Fruit fly (Drosophila melanogaster) whole organism, embryonic: ENCODE data around the gene CG5246.

Experiments
- Atf6 ChIP-seq: fragments of 200-800 bp; sonication (Bioruptor generic); IDR thresholded peaks from 2 replicates; pipeline ENCODE4 v1.3.6; 2022; ENCODE audit warnings: missing biosample characterization, missing genetic modification characterization
- BEAF-32 ChIP-seq: fragments of 200-800 bp; sonication (Bioruptor generic); optimal IDR thresholded peaks from 3 replicates; lab custom pipeline; 2017; ENCODE audit warnings: missing biosample characterization, missing genetic modification characterization, mild to moderate bottlenecking, moderate library complexity, missing genetic modification reagents
- CG10543 ChIP-seq: fragments of 200-800 bp; sonication (Bioruptor generic); optimal IDR thresholded peaks from 3 replicates; lab custom pipeline; 2017; ENCODE audit warnings: missing biosample characterization, mild to moderate bottlenecking, missing genetic modification characterization, moderate library complexity
- CG10565 ChIP-seq: fragments of 200-800 bp; sonication (Bioruptor generic); optimal IDR thresholded peaks from 3 replicates; lab custom pipeline; 2016; ENCODE audit warnings: missing biosample characterization, mild to moderate bottlenecking, missing genetic modification characterization
- CG10959 ChIP-seq: fragments of 200-800 bp; sonication (Bioruptor generic); IDR thresholded peaks from 2 replicates; pipeline ENCODE4 v1.3.6; 2022; ENCODE audit warnings: missing biosample characterization, missing genetic modification characterization
- CG10979 ChIP-seq: fragments of 200-800 bp; sonication (Bioruptor generic); optimal IDR thresholded peaks from 2 replicates; lab custom pipeline; 2018; ENCODE audit warnings: missing biosample characterization, mild to moderate bottlenecking, missing genetic modification characterization, moderate library complexity
- CG11398 ChIP-seq: fragments of 200-800 bp; sonication (Bioruptor generic); optimal IDR thresholded peaks from 2 replicates; lab custom pipeline; 2016; ENCODE audit warnings: missing biosample characterization, missing genetic modification characterization
- CG11695 ChIP-seq: fragments of 200-800 bp; sonication (Bioruptor generic); IDR thresholded peaks from 3 replicates; pipeline ENCODE4 v1.3.6; 2022; ENCODE audit warnings: missing biosample characterization, missing genetic modification characterization
- CG1233 ChIP-seq: fragments of 200-800 bp; sonication (Bioruptor generic); optimal IDR thresholded peaks from 4 replicates; lab custom pipeline; 2018; ENCODE audit warnings: missing biosample characterization, mild to moderate bottlenecking, missing genetic modification characterization
- CG12659 ChIP-seq: fragments of 200-800 bp; sonication (Bioruptor generic); optimal IDR thresholded peaks from 3 replicates; lab custom pipeline; 2017; ENCODE audit warnings: mild to moderate bottlenecking, missing biosample characterization, missing genetic modification reagents, missing genetic modification characterization
- CG12744 ChIP-seq: fragments of 200-800 bp; sonication (Bioruptor generic); optimal IDR thresholded peaks from 2 replicates; lab custom pipeline; 2016; ENCODE audit warnings: missing biosample characterization, missing genetic modification characterization
- CG14441 ChIP-seq: fragments of 200-800 bp; sonication (Bioruptor generic); IDR thresholded peaks from 2 replicates; pipeline ENCODE4 v1.3.6; 2022; ENCODE audit warnings: missing biosample characterization, missing genetic modification characterization
- CG14710 ChIP-seq: fragments of 200-800 bp; sonication (Bioruptor generic); optimal IDR thresholded peaks from 3 replicates; lab custom pipeline; 2019; ENCODE audit warnings: missing biosample characterization, mild to moderate bottlenecking, missing genetic modification characterization, moderate library complexity
- CG15696 ChIP-seq: fragments of 200-800 bp; sonication (Bioruptor generic); optimal IDR thresholded peaks from 2 replicates; lab custom pipeline; 2019; ENCODE audit warnings: missing biosample characterization, mild to moderate bottlenecking, missing genetic modification characterization, moderate library complexity
- CG1602 ChIP-seq: fragments of 200-800 bp; sonication (Bioruptor generic); optimal IDR thresholded peaks from 3 replicates; lab custom pipeline; 2016; ENCODE audit warnings: missing biosample characterization, missing genetic modification characterization
- CG16813 ChIP-seq: fragments of 200-800 bp; sonication (Bioruptor generic); IDR thresholded peaks from 3 replicates; pipeline ENCODE4 v1.3.6; 2022; ENCODE audit warnings: missing biosample characterization, missing genetic modification characterization; ENCODE audit not compliant: partially characterized antibody
- CG16815 ChIP-seq: fragments of 200-800 bp; sonication (Bioruptor generic); optimal IDR thresholded peaks from 3 replicates; lab custom pipeline; 2017; ENCODE audit warnings: missing biosample characterization, mild to moderate bottlenecking, missing genetic modification characterization
- CG17385 ChIP-seq: fragments of 200-800 bp; sonication (Bioruptor generic); optimal IDR thresholded peaks from 3 replicates; lab custom pipeline; 2018; ENCODE audit warnings: missing biosample characterization, mild to moderate bottlenecking, missing genetic modification characterization
- CG34422 ChIP-seq: fragments of 200-800 bp; sonication (Bioruptor generic); IDR thresholded peaks from 3 replicates; pipeline ENCODE4 v1.3.6; 2022; ENCODE audit warnings: missing biosample characterization, missing genetic modification characterization
- CG3847 ChIP-seq: fragments of 200-800 bp; sonication (Bioruptor generic); IDR thresholded peaks from 2 replicates; pipeline ENCODE4 v1.3.6; 2022; ENCODE audit warnings: missing biosample characterization, missing genetic modification characterization
- CG6254 ChIP-seq: fragments of 200-800 bp; sonication (Bioruptor generic); optimal IDR thresholded peaks from 3 replicates; lab custom pipeline; 2017; ENCODE audit warnings: mild to moderate bottlenecking, missing biosample characterization, missing genetic modification reagents, missing genetic modification characterization
- CG7786 ChIP-seq: fragments of 200-800 bp; sonication (Bioruptor generic); optimal IDR thresholded peaks from 2 replicates; lab custom pipeline; 2016; ENCODE audit warnings: missing biosample characterization, missing genetic modification characterization
- CG8924 ChIP-seq: fragments of 200-800 bp; optimal IDR thresholded peaks from 3 replicates; lab custom pipeline; 2019; ENCODE audit warnings: missing biosample characterization, mild to moderate bottlenecking, missing genetic modification characterization, moderate library complexity
- CG9797 ChIP-seq: fragments of 200-800 bp; sonication (Bioruptor generic); optimal IDR thresholded peaks from 3 replicates; lab custom pipeline; 2018; ENCODE audit warnings: missing biosample characterization, mild to moderate bottlenecking, missing genetic modification characterization
- Dbx ChIP-seq: fragments of 200-800 bp; sonication (Bioruptor generic); IDR thresholded peaks from 3 replicates; pipeline ENCODE4 v1.3.6; 2022; ENCODE audit warnings: missing biosample characterization, missing genetic modification characterization
- Dll ChIP-seq: fragments of 200-800 bp; sonication (Bioruptor generic); IDR thresholded peaks from 4 replicates; pipeline ENCODE4 v1.3.6; 2022; ENCODE audit warnings: missing biosample characterization, missing genetic modification characterization; ENCODE audit not compliant: partially characterized antibody
- Doc3 ChIP-seq: fragments of 200-800 bp; sonication (Bioruptor generic); IDR thresholded peaks from 3 replicates; pipeline ENCODE4 v1.3.6; 2022; ENCODE audit warnings: missing biosample characterization, missing genetic modification characterization; ENCODE audit not compliant: partially characterized antibody
- Ets97D ChIP-seq: fragments of 200-800 bp; sonication (Bioruptor generic); optimal IDR thresholded peaks from 3 replicates; lab custom pipeline; 2016; ENCODE audit warnings: missing biosample characterization, missing genetic modification characterization
- Hsf ChIP-seq: fragments of 200-800 bp; sonication (Bioruptor generic); optimal IDR thresholded peaks from 3 replicates; lab custom pipeline; 2016; ENCODE audit warnings: missing biosample characterization, missing genetic modification characterization
- Jarid2 ChIP-seq: fragments of 200-800 bp; sonication (Bioruptor generic); optimal IDR thresholded peaks from 3 replicates; lab custom pipeline; 2017; ENCODE audit warnings: mild to moderate bottlenecking, missing biosample characterization, missing genetic modification reagents, missing genetic modification characterization
- NFAT ChIP-seq: fragments of 200-800 bp; sonication (Bioruptor generic); IDR thresholded peaks from 2 replicates; pipeline ENCODE4 v1.3.6; 2022; ENCODE audit warnings: missing biosample characterization, missing genetic modification characterization
- Nf-YA ChIP-seq: fragments of 200-800 bp; sonication (Bioruptor generic); IDR thresholded peaks from 2 replicates; pipeline ENCODE4 v1.3.6; 2022; ENCODE audit warnings: missing biosample characterization, missing genetic modification characterization
- Sin3A ChIP-seq: fragments of >200 bp; optimal IDR thresholded peaks from 2 replicates; lab custom pipeline; 2018
- chinmo ChIP-seq: fragments of 200-800 bp; sonication (Bioruptor generic); IDR thresholded peaks from 4 replicates; pipeline ENCODE4 v1.3.6; 2022; ENCODE audit warnings: missing biosample characterization, missing genetic modification characterization; ENCODE audit not compliant: partially characterized antibody
- en ChIP-seq: fragments of 200-800 bp; sonication (Bioruptor generic); optimal IDR thresholded peaks from 2 replicates; lab custom pipeline; 2016; ENCODE audit warnings: missing biosample characterization, missing genetic modification characterization
- eve ChIP-seq, 2 experiments: fragments of >200 bp; optimal IDR thresholded peaks; 2 replicates each; lab custom pipeline; 2017; ENCODE audit warnings: missing biosample characterization in 2 of 2, missing genetic modification characterization in 2 of 2
- ewg ChIP-seq: fragments of 200-800 bp; sonication (Bioruptor generic); optimal IDR thresholded peaks from 3 replicates; lab custom pipeline; 2017; ENCODE audit warnings: mild to moderate bottlenecking, missing biosample characterization, missing genetic modification reagents, missing genetic modification characterization
- ftz-f1 ChIP-seq: fragments of 200-800 bp; sonication (Bioruptor generic); optimal IDR thresholded peaks from 2 replicates; lab custom pipeline; 2016; ENCODE audit warnings: missing biosample characterization, missing genetic modification characterization
- gfzf ChIP-seq: fragments of 200-800 bp; sonication (Bioruptor generic); optimal IDR thresholded peaks from 2 replicates; lab custom pipeline; 2016; ENCODE audit warnings: missing biosample characterization, mild to moderate bottlenecking, missing genetic modification characterization, moderate library complexity
- inv ChIP-seq: fragments of 200-800 bp; sonication (Bioruptor generic); IDR thresholded peaks from 2 replicates; pipeline ENCODE4 v1.3.6; 2022; ENCODE audit warnings: missing biosample characterization, missing genetic modification characterization; ENCODE audit not compliant: partially characterized antibody
- knrl ChIP-seq: fragments of 200-800 bp; sonication (Bioruptor generic); IDR thresholded peaks from 3 replicates; pipeline ENCODE4 v1.3.6; 2022; ENCODE audit warnings: missing biosample characterization, missing genetic modification characterization; ENCODE audit not compliant: partially characterized antibody
- lmd ChIP-seq: fragments of 200-800 bp; sonication (Bioruptor generic); IDR thresholded peaks from 2 replicates; pipeline ENCODE4 v1.3.6; 2022; ENCODE audit warnings: missing biosample characterization, missing genetic modification characterization
- nmo ChIP-seq: fragments of 200-800 bp; sonication (Bioruptor generic); optimal IDR thresholded peaks from 2 replicates; lab custom pipeline; 2018; ENCODE audit warnings: missing biosample characterization, mild to moderate bottlenecking, missing genetic modification characterization, moderate library complexity
- phol ChIP-seq: fragments of 200-800 bp; sonication (Bioruptor generic); optimal IDR thresholded peaks from 3 replicates; lab custom pipeline; 2018; ENCODE audit warnings: missing biosample characterization, mild to moderate bottlenecking, missing genetic modification characterization, moderate library complexity
- pzg ChIP-seq: fragments of 200-800 bp; sonication (Bioruptor generic); optimal IDR thresholded peaks from 3 replicates; lab custom pipeline; 2018; ENCODE audit warnings: missing biosample characterization, mild to moderate bottlenecking, missing genetic modification characterization, moderate library complexity
- sna ChIP-seq: fragments of 200-800 bp; sonication (Bioruptor generic); IDR thresholded peaks from 2 replicates; pipeline ENCODE4 v1.3.6; 2022; ENCODE audit warnings: missing biosample characterization, missing genetic modification characterization; ENCODE audit not compliant: partially characterized antibody
- ssp ChIP-seq: fragments of 200-800 bp; sonication (Bioruptor generic); IDR thresholded peaks from 2 replicates; pipeline ENCODE4 v1.3.6; 2022; ENCODE audit warnings: missing biosample characterization, missing genetic modification characterization
- stwl ChIP-seq: fragments of 200-800 bp; sonication (Bioruptor generic); optimal IDR thresholded peaks from 3 replicates; lab custom pipeline; 2018; ENCODE audit warnings: missing biosample characterization, mild to moderate bottlenecking, missing genetic modification characterization, moderate library complexity
- sug ChIP-seq: fragments of 200-800 bp; optimal IDR thresholded peaks from 2 replicates; lab custom pipeline; 2019; ENCODE audit warnings: missing biosample characterization, mild to moderate bottlenecking, missing genetic modification characterization, moderate library complexity

Gene CG5246

dm6 chr3R:17149080-17149746 lies 13.3 kb downstream of the CG5246 start, which contains the start of the genes m-cup and Det (continued):
- TF ChIP-seq Jarid2 (GFP tag; lab: Kevin White, UChicago) = peak; percentile 31
- TF ChIP-seq Dll (GFP tag; lab: Robert Waterston, UW) = peak; percentile 88
- no peak for TF ChIP-seq CG17385 (GFP tag; lab: Kevin White, UChicago)
- TF ChIP-seq sna (GFP tag; lab: Robert Waterston, UW) = peak; percentile 43; the same call in 1 of the 2 replicates
- no peak for TF ChIP-seq CG12744 (GFP tag; lab: Kevin White, UChicago)
- peak; percentile 54 for TF ChIP-seq ewg
- TF ChIP-seq CG16815 = no peak
- no peak for TF ChIP-seq CG10959 (GFP tag; lab: Robert Waterston, UW)
- peak; percentile 26 for TF ChIP-seq CG12659 (GFP tag; lab: Kevin White, UChicago)
- peak; percentile 49; the same call in 1 of the 2 replicates for TF ChIP-seq CG3847
- TF ChIP-seq ssp (GFP tag; lab: Robert Waterston, UW) = no peak
- TF ChIP-seq Hsf (GFP tag; lab: Kevin White, UChicago) = no peak
- TF ChIP-seq Atf6 = no peak
- TF ChIP-seq CG34422 (GFP tag; lab: Robert Waterston, UW) = peak; percentile 51; the same call in 1 of the 3 replicates
- TF ChIP-seq chinmo (GFP tag; lab: Robert Waterston, UW) = no peak
- TF ChIP-seq pzg (GFP tag; lab: Kevin White, UChicago) = peak; percentile 76
- TF ChIP-seq CG1233 (GFP tag; lab: Kevin White, UChicago) = no peak
- TF ChIP-seq gfzf (GFP tag; lab: Kevin White, UChicago) = peak; percentile 18
- TF ChIP-seq Doc3 (GFP tag; lab: Robert Waterston, UW) = peak; percentile 69
- peak; percentile 87 for TF ChIP-seq Sin3A (lab: Kevin White, UChicago)
- TF ChIP-seq stwl (tag; lab: Kevin White, UChicago) = peak; percentile 83
- no peak for TF ChIP-seq Nf-YA (GFP tag; lab: Robert Waterston, UW)
- TF ChIP-seq NFAT = no peak
- no peak for TF ChIP-seq lmd
- TF ChIP-seq inv (GFP tag; lab: Robert Waterston, UW) = peak; percentile 56
- TF ChIP-seq sug (tag; lab: Kevin White, UChicago) = peak; percentile 20
- TF ChIP-seq Ets97D (GFP tag; lab: Kevin White, UChicago) = peak; percentile 50
- TF ChIP-seq CG1602 (GFP tag; lab: Kevin White, UChicago) = no peak
- TF ChIP-seq CG11695 (GFP tag; lab: Robert Waterston, UW) = no peak
- TF ChIP-seq CG10543 (GFP tag; lab: Kevin White, UChicago) = peak; percentile 24
- no peak for TF ChIP-seq CG14441 (GFP tag; lab: Robert Waterston, UW)
- peak; percentile 100 for TF ChIP-seq CG14710
- no peak for TF ChIP-seq Dbx
- TF ChIP-seq CG7786 (GFP tag; lab: Kevin White, UChicago) = peak; percentile 5
- peak; percentile 47 for TF ChIP-seq CG9797
- TF ChIP-seq nmo (GFP tag; lab: Kevin White, UChicago) = peak; percentile 60
- peak; percentile 86 for TF ChIP-seq BEAF-32 (GFP tag; lab: Kevin White, UChicago)
- TF ChIP-seq eve (GFP tag; optimal IDR thresholded peaks at IDR 0.05; lab: Kevin White, UChicago) = no peak
- no peak for TF ChIP-seq CG11398
- peak; percentile 21 for TF ChIP-seq CG15696
- TF ChIP-seq CG6254 = no peak
- no peak for TF ChIP-seq CG10565 (GFP tag; lab: Kevin White, UChicago)
- TF ChIP-seq CG8924 (tag; lab: Kevin White, UChicago) = peak; percentile 9
- TF ChIP-seq phol (tag; lab: Kevin White, UChicago) = peak; percentile 61
- no peak for TF ChIP-seq ftz-f1 (GFP tag; lab: Kevin White, UChicago)
- no peak for TF ChIP-seq en (GFP tag; lab: Kevin White, UChicago)
- TF ChIP-seq CG16813 = peak; percentile 79
- peak; percentile 80 for TF ChIP-seq knrl (GFP tag; lab: Robert Waterston, UW)
- no peak for TF ChIP-seq CG10979
